Worm (Caenorhabditis elegans) whole organism, L1 larva: Measurements from ENCODE around the gene clec-22.
A peak's percentile ranks its signal among the peaks of the same experiment; 100 is the strongest.

Source experiments
- C34B4.2 ChIP-seq: sonication (generic microtip); optimal IDR thresholded peaks from 2 replicates; lab custom pipeline; 2017; ENCODE audit warnings: mild to moderate bottlenecking, missing genetic modification characterization, missing compliant biosample characterization
- Y116A8C.19 ChIP-seq: sonication (generic microtip); optimal IDR thresholded peaks from 2 replicates; lab custom pipeline; 2016; ENCODE audit warnings: missing compliant biosample characterization, missing genetic modification characterization, borderline replicate concordance
- aly-2 ChIP-seq: fragments of 150-350 bp; optimal IDR thresholded peaks from 2 replicates; lab custom pipeline; 2014; ENCODE audit warnings: missing biosample characterization, missing genetic modification characterization
- blmp-1 ChIP-seq: fragments of 150-350 bp; optimal IDR thresholded peaks from 2 replicates; lab custom pipeline; 2014; ENCODE audit warnings: missing biosample characterization, missing genetic modification characterization
- ceh-63 ChIP-seq: fragments of 200-800 bp; sonication (Bioruptor generic); optimal IDR thresholded peaks from 2 replicates; lab custom pipeline; 2018; ENCODE audit warnings: mild to moderate bottlenecking, missing genetic modification characterization, missing compliant biosample characterization
- ceh-8 ChIP-seq: fragments of 200-800 bp; sonication (Bioruptor generic); optimal IDR thresholded peaks from 2 replicates; lab custom pipeline; 2018; ENCODE audit warnings: mild to moderate bottlenecking, missing genetic modification characterization, moderate library complexity, missing compliant biosample characterization
- ceh-82 ChIP-seq, 3 experiments: fragments of 150-350 bp in 1 of 3; sonication (generic microtip) in 2 of 3; optimal IDR thresholded peaks; 2 replicates each; lab custom pipeline; 2014 to 2017; ENCODE audit warnings: missing biosample characterization in 3 of 3, missing genetic modification characterization in 3 of 3
- ceh-90 ChIP-seq: sonication (generic microtip); optimal IDR thresholded peaks from 2 replicates; lab custom pipeline; 2016; ENCODE audit warnings: missing genetic modification characterization, missing compliant biosample characterization
- efl-1 ChIP-seq, 4 experiments: fragments of 150-350 bp; optimal IDR thresholded peaks in 3 of 4; peaks in 1 of 4; 1 replicate in 1 of 4; 2 replicates in 3 of 4; lab custom pipeline; 2014; ENCODE audit warnings: missing biosample characterization in 2 of 4, missing genetic modification characterization in 2 of 4, missing genetic modification reagents in 2 of 4
- elt-3 ChIP-seq, 6 experiments: fragments of 150-350 bp in 1 of 6; sonication (generic microtip); optimal IDR thresholded peaks; 2 replicates each; lab custom pipeline; 2017 to 2018; ENCODE audit warnings: missing biosample characterization in 6 of 6, missing genetic modification characterization in 6 of 6, inconsistent platforms in 1 of 6
- fkh-10 ChIP-seq: sonication (generic microtip); optimal IDR thresholded peaks from 2 replicates; lab custom pipeline; 2017; ENCODE audit warnings: missing biosample characterization, missing genetic modification reagents, missing genetic modification characterization
- fkh-4 ChIP-seq: sonication (generic microtip); optimal IDR thresholded peaks from 2 replicates; lab custom pipeline; 2016; ENCODE audit warnings: missing compliant biosample characterization, missing genetic modification characterization, borderline replicate concordance
- hpl-2 ChIP-seq: fragments of 150-350 bp; optimal IDR thresholded peaks from 2 replicates; lab custom pipeline; 2014; ENCODE audit warnings: missing biosample characterization, missing genetic modification reagents, missing genetic modification characterization
- irx-1 ChIP-seq: sonication (generic microtip); optimal IDR thresholded peaks from 2 replicates; lab custom pipeline; 2016; ENCODE audit warnings: missing genetic modification characterization, missing compliant biosample characterization
- jun-1 ChIP-seq: fragments of 150-350 bp; optimal IDR thresholded peaks from 2 replicates; lab custom pipeline; 2014; ENCODE audit warnings: missing biosample characterization, missing genetic modification reagents, missing genetic modification characterization
- lin-13 ChIP-seq: fragments of 150-350 bp; optimal IDR thresholded peaks from 2 replicates; lab custom pipeline; 2014; ENCODE audit warnings: missing biosample characterization, missing genetic modification reagents, missing genetic modification characterization
- lsy-2 ChIP-seq, 2 experiments: fragments of 150-350 bp; optimal IDR thresholded peaks; 2 replicates each; lab custom pipeline; 2014; ENCODE audit warnings: missing biosample characterization in 2 of 2, missing genetic modification characterization in 2 of 2
- mep-1 ChIP-seq: fragments of 150-350 bp; optimal IDR thresholded peaks from 2 replicates; lab custom pipeline; 2014; ENCODE audit warnings: missing biosample characterization, missing genetic modification characterization
- nhr-11 ChIP-seq: fragments of 150-350 bp; optimal IDR thresholded peaks from 2 replicates; lab custom pipeline; 2014; ENCODE audit warnings: missing biosample characterization, missing genetic modification characterization
- nhr-20 ChIP-seq: sonication (generic microtip); optimal IDR thresholded peaks from 2 replicates; lab custom pipeline; 2016; ENCODE audit warnings: mild to moderate bottlenecking, missing genetic modification characterization, missing compliant biosample characterization
- nhr-28 ChIP-seq: fragments of 150-350 bp; optimal IDR thresholded peaks from 2 replicates; lab custom pipeline; 2014; ENCODE audit warnings: missing biosample characterization, missing genetic modification characterization
- pqm-1 ChIP-seq: sonication (generic microtip); optimal IDR thresholded peaks from 3 replicates; lab custom pipeline; 2017; ENCODE audit warnings: missing biosample characterization, missing genetic modification characterization
- skn-1 ChIP-seq: fragments of 150-350 bp; optimal IDR thresholded peaks from 2 replicates; lab custom pipeline; 2014; ENCODE audit warnings: missing biosample characterization, missing genetic modification characterization
- snpc-4 ChIP-seq: fragments of 150-350 bp; optimal IDR thresholded peaks from 2 replicates; lab custom pipeline; 2014; ENCODE audit warnings: missing biosample characterization, missing genetic modification characterization
- snu-23 ChIP-seq: sonication (generic microtip); optimal IDR thresholded peaks from 2 replicates; lab custom pipeline; 2016; ENCODE audit warnings: missing genetic modification characterization, missing compliant biosample characterization
- sup-37 ChIP-seq: fragments of 200-800 bp; sonication (Bioruptor generic); optimal IDR thresholded peaks from 2 replicates; lab custom pipeline; 2018; ENCODE audit warnings: mild to moderate bottlenecking, missing genetic modification characterization, missing compliant biosample characterization
- tbx-2 ChIP-seq: sonication (generic microtip); optimal IDR thresholded peaks from 2 replicates; lab custom pipeline; 2016; ENCODE audit warnings: missing genetic modification characterization, missing compliant biosample characterization
- unc-130 ChIP-seq: fragments of 150-350 bp; optimal IDR thresholded peaks from 2 replicates; lab custom pipeline; 2017; ENCODE audit warnings: missing biosample characterization, missing genetic modification characterization, inconsistent platforms
- unc-62 ChIP-seq: fragments of 150-350 bp; optimal IDR thresholded peaks from 2 replicates; lab custom pipeline; 2014; ENCODE audit warnings: missing biosample characterization, missing genetic modification reagents, missing genetic modification characterization
- unc-86 ChIP-seq: sonication (generic microtip); optimal IDR thresholded peaks from 2 replicates; lab custom pipeline; 2016; ENCODE audit warnings: missing genetic modification characterization, missing compliant biosample characterization
- unc-98 ChIP-seq: fragments of 200-800 bp; sonication (Bioruptor generic); IDR thresholded peaks from 2 replicates; pipeline ENCODE4 v1.3.6; 2022; ENCODE audit warnings: missing genetic modification characterization, missing compliant biosample characterization
- xbp-1 ChIP-seq: sonication (generic microtip); optimal IDR thresholded peaks from 2 replicates; lab custom pipeline; 2016; ENCODE audit warnings: missing genetic modification characterization, missing compliant biosample characterization
- zip-4 ChIP-seq: fragments of 200-800 bp; sonication (Bioruptor generic); optimal IDR thresholded peaks from 2 replicates; lab custom pipeline; 2018; ENCODE audit warnings: mild to moderate bottlenecking, missing genetic modification characterization, moderate library complexity, missing compliant biosample characterization

Gene clec-22

DNA sequence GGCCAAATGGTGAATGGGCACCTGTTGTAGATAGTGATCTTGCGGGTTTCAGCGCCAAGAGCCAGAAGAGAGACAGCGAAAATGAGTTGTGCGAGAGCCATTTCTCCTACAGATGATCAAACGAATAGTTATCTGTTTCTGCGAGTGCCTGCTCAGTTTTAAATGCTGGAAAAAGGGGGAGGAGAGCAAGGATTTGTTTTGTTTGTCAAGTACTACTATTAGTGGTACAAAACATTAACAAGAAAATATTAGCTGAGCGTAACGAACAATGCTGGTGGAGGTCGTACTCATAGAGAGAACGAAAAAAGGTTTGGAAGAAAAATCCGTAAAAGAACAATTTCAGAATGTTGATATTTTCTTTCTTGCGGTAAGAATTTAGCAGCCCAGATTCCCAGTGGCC, 13.2 kb downstream of the clec-22 start, which contains the start of gene thn-4:
TSS of gene thn-4 (minus strand) at position 101 of the 400 bp plus-strand sequence.
- TF ChIP-seq efl-1 (optimal IDR thresholded peaks at IDR 0.05; lab: Kevin White, UChicago) (no peak), efl-1 (GFP tag; optimal IDR thresholded peaks at IDR 0.05 in 1 of 2; lab: Kevin White, UChicago) (peak in 1 of 2 experiments; percentile 24), snu-23 (no peak)

DNA sequence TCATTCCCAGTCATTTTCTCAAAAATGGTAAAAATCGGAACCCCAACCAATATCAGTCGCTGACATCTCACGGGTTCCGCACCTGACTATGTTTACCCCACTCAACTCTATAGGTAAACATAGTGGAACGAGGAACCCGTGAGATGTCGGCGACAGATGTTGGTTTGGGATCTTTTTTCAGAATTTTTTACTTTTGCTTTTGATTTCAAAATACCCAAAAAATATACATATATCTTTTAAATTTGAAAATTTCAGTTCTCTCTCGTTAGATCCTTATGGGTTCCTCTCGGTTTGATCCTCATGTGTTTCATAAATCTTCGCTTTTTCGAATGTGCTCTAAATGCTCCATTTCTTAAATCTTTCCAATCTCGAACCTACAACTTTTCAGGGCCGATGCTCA, 15.4 kb downstream of the clec-22 start, which contains the start of gene srw-23:
TSS of gene srw-23 (plus strand) at position 301 of the 400 bp plus-strand sequence.
- TF ChIP-seq irx-1 (tag; lab: Kevin White, UChicago) (no peak), C34B4.2 (no peak), hpl-2 (GFP tag; lab: Kevin White, UChicago) (no peak), efl-1 (optimal IDR thresholded peaks at IDR 0.05; lab: Kevin White, UChicago) (no peak), efl-1 (GFP tag; optimal IDR thresholded peaks at IDR 0.05 in 1 of 2; lab: Kevin White, UChicago) (peak in 1 of 2 experiments; percentile 30), snpc-4 (tag; lab: Kevin White, UChicago) (no peak)

DNA sequence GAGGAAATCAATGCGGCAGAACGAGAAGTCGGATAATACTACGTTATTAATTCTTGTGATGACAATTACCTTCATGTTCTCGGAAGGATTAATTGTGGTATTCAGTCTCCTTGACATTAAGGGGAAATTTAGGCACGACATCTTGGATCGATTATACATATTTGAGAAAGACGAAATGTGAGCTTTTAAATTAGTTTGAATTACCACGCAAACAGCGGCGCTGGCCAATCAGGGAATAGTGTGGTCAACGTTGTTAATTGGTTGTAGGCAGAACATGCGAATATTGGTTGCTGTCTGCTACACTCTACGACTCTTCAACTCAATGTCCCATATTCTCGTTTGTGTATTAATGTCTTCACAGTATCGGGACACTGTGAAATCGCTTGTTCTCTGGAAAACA, 16.7 kb downstream of the clec-22 start, which contains the start of gene F49A5.10:
TSS of gene F49A5.10 (plus strand) at position 301 of the 400 bp plus-strand sequence.
- TF ChIP-seq blmp-1 (tag; lab: Kevin White, UChicago) (no peak), ceh-8 (GFP tag; lab: Kevin White, UChicago) (no peak), unc-130 (no peak), lsy-2 (tag; optimal IDR thresholded peaks at IDR 0.05; lab: Kevin White, UChicago) (no peak), efl-1 (optimal IDR thresholded peaks at IDR 0.05; lab: Kevin White, UChicago) (no peak), efl-1 (GFP tag; optimal IDR thresholded peaks at IDR 0.05 in 1 of 2; lab: Kevin White, UChicago) (no peak), nhr-20 (no peak), jun-1 (tag; lab: Kevin White, UChicago) (no peak), unc-86 (tag; lab: Kevin White, UChicago) (no peak), fkh-10 (GFP tag; lab: Kevin White, UChicago) (no peak), tbx-2 (tag; lab: Kevin White, UChicago) (no peak), fkh-4 (no peak), unc-98 (GFP tag; lab: Robert Waterston, UW) (no peak), unc-62 (GFP tag; lab: Kevin White, UChicago) (no peak)

DNA sequence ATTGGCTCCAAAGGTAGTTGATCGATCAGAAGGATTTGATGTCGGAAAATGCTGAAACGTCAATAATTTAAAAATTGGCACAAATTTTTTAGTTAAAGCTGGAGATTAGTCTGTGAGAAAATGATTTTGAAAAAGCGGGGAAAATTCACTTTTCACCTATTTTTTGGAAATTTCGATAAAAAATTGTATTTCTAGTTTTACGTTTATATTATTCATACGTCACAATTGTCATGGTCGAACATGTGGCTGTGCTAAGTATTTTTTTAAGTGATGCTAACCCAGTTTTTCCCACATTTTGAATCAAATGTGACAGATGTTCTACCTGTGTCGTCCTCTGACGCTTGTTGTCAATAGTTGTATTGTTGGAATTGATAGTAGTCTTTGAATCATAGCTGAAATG, 21.3 kb downstream of the clec-22 start:
- TF ChIP-seq pqm-1 (tag; lab: Kevin White, UChicago) (no peak), tbx-2 (tag; lab: Kevin White, UChicago) (no peak), aly-2 (tag; lab: Kevin White, UChicago) (no peak)

DNA sequence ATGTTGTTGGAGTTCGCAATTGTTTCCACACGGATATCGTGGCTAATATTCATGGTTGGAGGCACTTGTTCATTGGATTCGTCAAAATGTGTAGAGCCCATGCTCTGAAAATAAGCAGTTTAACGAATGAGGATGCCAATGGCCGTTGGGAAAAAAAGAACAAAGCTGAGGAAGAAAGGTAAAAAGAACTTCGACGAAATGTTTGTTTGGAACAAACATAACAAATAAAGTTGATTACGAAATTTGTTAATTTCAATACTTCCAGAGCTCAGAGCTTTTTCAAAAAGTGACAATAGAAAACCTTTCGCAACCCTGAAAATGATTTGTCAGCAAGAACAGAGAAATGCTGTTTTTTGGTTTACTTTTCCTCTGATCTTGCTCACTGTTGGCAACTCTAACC, 21.8 kb downstream of the clec-22 start, which contains the start of gene F09C6.3:
TSS of gene F09C6.3 (minus strand) at position 101 of the 400 bp plus-strand sequence.
- no peak for TF ChIP-seq lin-13 (GFP tag; lab: Kevin White, UChicago)
- TF ChIP-seq elt-3 (tag; optimal IDR thresholded peaks at IDR 0.05; lab: Kevin White, UChicago): no peak
- TF ChIP-seq nhr-11: no peak
- no peak for TF ChIP-seq jun-1 (tag; lab: Kevin White, UChicago)

DNA sequence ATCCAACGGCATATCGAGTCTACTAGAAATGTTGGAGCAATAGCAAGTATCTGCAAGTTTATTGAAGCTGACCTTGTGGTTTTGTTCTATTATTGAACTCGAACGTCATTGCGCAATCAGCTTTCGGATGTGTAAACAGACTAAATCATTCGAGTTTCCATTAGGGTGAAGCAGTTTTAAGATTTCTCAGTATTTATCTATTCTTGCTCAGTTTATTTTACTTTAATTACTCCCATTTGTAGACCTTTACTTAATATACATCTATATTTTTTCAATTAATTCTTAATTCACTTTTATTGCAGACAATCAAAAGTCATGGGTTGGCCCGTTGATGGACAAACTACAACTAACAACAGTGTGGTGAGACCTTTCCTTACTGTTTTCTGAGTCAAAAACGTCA, 22.4 kb downstream of the clec-22 start, which contains the start of gene F09C6.14:
TSS of gene F09C6.14 (plus strand) at position 301 of the 400 bp plus-strand sequence.
- no peak for TF ChIP-seq zip-4
- TF ChIP-seq sup-37 (GFP tag; lab: Kevin White, UChicago): no peak
- TF ChIP-seq jun-1 (tag; lab: Kevin White, UChicago): no peak
- no peak for TF ChIP-seq xbp-1 (tag; lab: Kevin White, UChicago)
- TF ChIP-seq mep-1: no peak
- TF ChIP-seq nhr-28 (tag; lab: Kevin White, UChicago): no peak
- no peak for TF ChIP-seq ceh-90 (tag; lab: Kevin White, UChicago)
- TF ChIP-seq skn-1 (tag; lab: Kevin White, UChicago): no peak
- TF ChIP-seq Y116A8C.19 (tag; lab: Kevin White, UChicago): no peak
- TF ChIP-seq unc-98 (GFP tag; lab: Robert Waterston, UW): no peak
- no peak for TF ChIP-seq ceh-63 (GFP tag; lab: Kevin White, UChicago)
- no peak for TF ChIP-seq ceh-82 (tag; optimal IDR thresholded peaks at IDR 0.05; lab: Kevin White, UChicago)
- no peak for TF ChIP-seq nhr-20
